Worm (Caenorhabditis elegans) whole organism, L3 larva: ENCODE data around the gene Y51H4A.6.
A peak's percentile ranks its signal among the peaks of the same experiment; 100 is the strongest.
"Not testable (repeated sequence)": the region's sequence is repeated elsewhere in the genome, so short reads cannot be mapped to it uniquely, and the experiment has no call there.

ENCODE experiments used
- R02D3.7 ChIP-seq: fragments of 150-350 bp; optimal IDR thresholded peaks from 2 replicates; lab custom pipeline; 2014; ENCODE audit warnings: missing biosample characterization, missing genetic modification characterization
- ZK546.5 ChIP-seq: sonication (generic microtip); optimal IDR thresholded peaks from 2 replicates; lab custom pipeline; 2017; ENCODE audit warnings: missing biosample characterization, missing genetic modification characterization
- aly-2 ChIP-seq: fragments of 150-350 bp; optimal IDR thresholded peaks from 2 replicates; lab custom pipeline; 2014; ENCODE audit warnings: missing biosample characterization, missing genetic modification characterization
- ama-1 ChIP-seq: fragments of 150-350 bp; optimal IDR thresholded peaks from 2 replicates; lab custom pipeline; 2018
- ceh-16 ChIP-seq: sonication (generic microtip); optimal IDR thresholded peaks from 2 replicates; lab custom pipeline; 2017; ENCODE audit warnings: missing biosample characterization, missing genetic modification characterization
- ceh-82 ChIP-seq: fragments of 150-350 bp; optimal IDR thresholded peaks from 2 replicates; lab custom pipeline; 2014; ENCODE audit warnings: missing biosample characterization, missing genetic modification characterization
- daf-12 ChIP-seq: fragments of 150-350 bp; optimal IDR thresholded peaks from 2 replicates; lab custom pipeline; 2014; ENCODE audit warnings: missing biosample characterization, missing genetic modification reagents, missing genetic modification characterization
- egl-27 ChIP-seq: sonication (generic microtip); optimal IDR thresholded peaks from 4 replicates; lab custom pipeline; 2017; ENCODE audit warnings: missing biosample characterization, missing genetic modification reagents, missing genetic modification characterization
- egl-5 ChIP-seq: fragments of 150-350 bp; optimal IDR thresholded peaks from 2 replicates; lab custom pipeline; 2017; ENCODE audit warnings: missing biosample characterization, missing genetic modification reagents, missing genetic modification characterization, inconsistent platforms
- elt-2 ChIP-seq: sonication (generic microtip); optimal IDR thresholded peaks from 2 replicates; lab custom pipeline; 2016; ENCODE audit warnings: missing genetic modification reagents, mild to moderate bottlenecking, missing genetic modification characterization, missing compliant biosample characterization
- elt-3 ChIP-seq, 3 experiments: fragments of 150-350 bp in 1 of 3; sonication (generic microtip) in 2 of 3; optimal IDR thresholded peaks; 2 replicates in 2 of 3; 4 replicates in 1 of 3; lab custom pipeline; 2014 to 2017; ENCODE audit warnings: missing biosample characterization in 3 of 3, missing genetic modification characterization in 3 of 3
- eor-1 ChIP-seq, 2 experiments: fragments of 150-350 bp; optimal IDR thresholded peaks; 2 replicates each; lab custom pipeline; 2014 to 2018; ENCODE audit warnings: missing biosample characterization in 2 of 2, missing genetic modification characterization in 2 of 2
- fkh-2 ChIP-seq: fragments of 150-350 bp; optimal IDR thresholded peaks from 2 replicates; lab custom pipeline; 2014; ENCODE audit warnings: missing biosample characterization, missing genetic modification reagents, missing genetic modification characterization
- fos-1 ChIP-seq: fragments of 150-350 bp; optimal IDR thresholded peaks from 2 replicates; lab custom pipeline; 2014; ENCODE audit warnings: missing biosample characterization, missing genetic modification characterization
- lin-15B ChIP-seq: fragments of 150-350 bp; optimal IDR thresholded peaks from 2 replicates; lab custom pipeline; 2014; ENCODE audit warnings: missing biosample characterization, missing genetic modification characterization
- lin-39 ChIP-seq: fragments of 150-350 bp; optimal IDR thresholded peaks from 2 replicates; lab custom pipeline; 2018; ENCODE audit warnings: missing biosample characterization, missing genetic modification reagents, missing genetic modification characterization
- mml-1 ChIP-seq: fragments of 150-350 bp; sonication (generic microtip); optimal IDR thresholded peaks from 3 replicates; lab custom pipeline; 2014; ENCODE audit warnings: missing biosample characterization, missing genetic modification characterization
- nfya-1 ChIP-seq: sonication (generic microtip); optimal IDR thresholded peaks from 2 replicates; lab custom pipeline; 2017; ENCODE audit warnings: missing genetic modification characterization, mild to moderate bottlenecking, missing compliant biosample characterization, antibody characterized with exemption, moderate library complexity; ENCODE audit not compliant: insufficient read depth
- nhr-11 ChIP-seq: fragments of 150-350 bp; optimal IDR thresholded peaks from 2 replicates; lab custom pipeline; 2014; ENCODE audit warnings: missing biosample characterization, missing genetic modification characterization
- nhr-23 ChIP-seq: fragments of 150-350 bp; optimal IDR thresholded peaks from 2 replicates; lab custom pipeline; 2014; ENCODE audit warnings: missing biosample characterization, missing genetic modification reagents, missing genetic modification characterization
- nhr-237 ChIP-seq: fragments of 150-350 bp; optimal IDR thresholded peaks from 2 replicates; lab custom pipeline; 2014; ENCODE audit warnings: missing biosample characterization, missing genetic modification characterization
- nhr-25 ChIP-seq: sonication (generic microtip); optimal IDR thresholded peaks from 2 replicates; lab custom pipeline; 2017; ENCODE audit warnings: missing biosample characterization, missing genetic modification characterization
- nhr-28 ChIP-seq: fragments of 150-350 bp; optimal IDR thresholded peaks from 2 replicates; lab custom pipeline; 2014; ENCODE audit warnings: missing biosample characterization, missing genetic modification characterization
- nhr-67 ChIP-seq: fragments of 150-350 bp; optimal IDR thresholded peaks from 2 replicates; lab custom pipeline; 2014; ENCODE audit warnings: missing biosample characterization, missing genetic modification characterization
- nhr-76 ChIP-seq: fragments of 150-350 bp; sonication (generic microtip); optimal IDR thresholded peaks from 5 replicates; lab custom pipeline; 2014; ENCODE audit warnings: missing biosample characterization, missing genetic modification characterization
- nhr-77 ChIP-seq: fragments of 150-350 bp; optimal IDR thresholded peaks from 2 replicates; lab custom pipeline; 2014; ENCODE audit warnings: missing biosample characterization, missing genetic modification characterization
- pha-4 ChIP-seq: fragments of 150-350 bp; optimal IDR thresholded peaks from 2 replicates; lab custom pipeline; 2014; ENCODE audit warnings: missing biosample characterization, missing genetic modification reagents, missing genetic modification characterization
- pqm-1 ChIP-seq: fragments of 150-350 bp; optimal IDR thresholded peaks from 2 replicates; lab custom pipeline; 2017; ENCODE audit warnings: missing biosample characterization, missing genetic modification characterization, inconsistent platforms
- sea-2 ChIP-seq: fragments of 150-350 bp; sonication (generic microtip); optimal IDR thresholded peaks from 4 replicates; lab custom pipeline; 2014; ENCODE audit warnings: missing biosample characterization, missing genetic modification reagents, missing genetic modification characterization
- skn-1 ChIP-seq: fragments of 150-350 bp; optimal IDR thresholded peaks from 2 replicates; lab custom pipeline; 2014; ENCODE audit warnings: missing biosample characterization, missing genetic modification characterization
- snpc-4 ChIP-seq: fragments of 150-350 bp; optimal IDR thresholded peaks from 2 replicates; lab custom pipeline; 2014; ENCODE audit warnings: missing biosample characterization, missing genetic modification characterization
- unc-39 ChIP-seq: sonication (generic microtip); optimal IDR thresholded peaks from 4 replicates; lab custom pipeline; 2017; ENCODE audit warnings: missing biosample characterization, missing genetic modification characterization
- unc-62 ChIP-seq: fragments of 150-350 bp; sonication (generic microtip); optimal IDR thresholded peaks from 4 replicates; lab custom pipeline; 2014; ENCODE audit warnings: missing biosample characterization, missing genetic modification reagents, missing genetic modification characterization
- ztf-11 ChIP-seq: fragments of 150-350 bp; optimal IDR thresholded peaks from 2 replicates; lab custom pipeline; 2014; ENCODE audit warnings: missing biosample characterization, missing genetic modification characterization

The Y51H4A.6 gene

ce11 chrIV:16507132-16507531 lies 26.3 kb upstream of the Y51H4A.6 start, which contains the start of gene Y51H4A.935:
Gene Y51H4A.935, minus strand, starts transcription at chrIV:16507232.
- TF ChIP-seq mml-1 (tag; lab: Kevin White, UChicago); eor-1 (tag; optimal IDR thresholded peaks at IDR 0.05; lab: Kevin White, UChicago); ztf-11 (tag; lab: Kevin White, UChicago): not testable (repeated sequence)

ce11 chrIV:16525018-16525417 lies 8.4 kb upstream of the Y51H4A.6 start:
- TF ChIP-seq elt-2 (tag; lab: Kevin White, UChicago) (peak; percentile 73), unc-62 (GFP tag; lab: Kevin White, UChicago) (no peak), nfya-1 (tag; lab: Kevin White, UChicago) (no peak), skn-1 (tag; lab: Kevin White, UChicago) (no peak), daf-12 (tag; lab: Kevin White, UChicago) (no peak), fkh-2 (tag; lab: Kevin White, UChicago) (no peak), ceh-82 (tag; lab: Kevin White, UChicago) (no peak), snpc-4 (tag; lab: Kevin White, UChicago) (no peak), nhr-67 (no peak), pqm-1 (peak; percentile 46), ztf-11 (tag; lab: Kevin White, UChicago) (no peak), sea-2 (no peak), elt-3 (tag; optimal IDR thresholded peaks at IDR 0.05; lab: Kevin White, UChicago) (no peak), nhr-28 (tag; lab: Kevin White, UChicago) (no peak), lin-15B (tag; lab: Kevin White, UChicago) (no peak)

- no peak for TF ChIP-seq pha-4 (tag; lab: Kevin White, UChicago)
- no peak for TF ChIP-seq nhr-11 (tag; lab: Kevin White, UChicago)
- TF ChIP-seq unc-39 (tag; lab: Kevin White, UChicago), result no peak
- TF ChIP-seq sea-2, result no peak
- no peak for TF ChIP-seq nhr-77 (tag; lab: Kevin White, UChicago)
- TF ChIP-seq nhr-23 (tag; lab: Kevin White, UChicago), result no peak
- no peak for TF ChIP-seq R02D3.7 (tag; lab: Kevin White, UChicago)
- TF ChIP-seq fos-1 (tag; lab: Kevin White, UChicago), result no peak
- no peak for TF ChIP-seq snpc-4 (tag; lab: Kevin White, UChicago)
- no peak for TF ChIP-seq eor-1 (tag; optimal IDR thresholded peaks at IDR 0.05; lab: Kevin White, UChicago)
- TF ChIP-seq ama-1 (lab: Kevin White, UChicago), result no peak
- TF ChIP-seq, all 47 proteins: peak for 0
These were observed 7.4 kb upstream of the Y51H4A.6 start, which contains the start of gene Y51H4A.5 for ce11 chrIV:16526038-16526437. Gene Y51H4A.5, minus strand, starts transcription at chrIV:16526138.

- TF ChIP-seq unc-62 (GFP tag; lab: Kevin White, UChicago), result no peak
- no peak for TF ChIP-seq ceh-16 (tag; lab: Kevin White, UChicago)
- no peak for TF ChIP-seq lin-39
- no peak for TF ChIP-seq nhr-77 (tag; lab: Kevin White, UChicago)
- TF ChIP-seq elt-2 (tag; lab: Kevin White, UChicago), result no peak
- no peak for TF ChIP-seq aly-2
- no peak for TF ChIP-seq elt-3 (tag; optimal IDR thresholded peaks at IDR 0.05; lab: Kevin White, UChicago)
These were observed 5.1 kb upstream of the Y51H4A.6 start, which contains the start of gene Y51H4A.937 for ce11 chrIV:16528375-16528774. Gene Y51H4A.937, plus strand, starts transcription at chrIV:16528675.

- no peak for TF ChIP-seq ceh-82 (tag; lab: Kevin White, UChicago)
- TF ChIP-seq nhr-237 (tag; lab: Kevin White, UChicago), result no peak
- TF ChIP-seq nhr-11 (tag; lab: Kevin White, UChicago), result no peak
- TF ChIP-seq nfya-1 (tag; lab: Kevin White, UChicago), result no peak
- TF ChIP-seq nhr-76 (tag; lab: Kevin White, UChicago), result no peak
- TF ChIP-seq nhr-77 (tag; lab: Kevin White, UChicago), result no peak
- TF ChIP-seq egl-5 (tag; lab: Kevin White, UChicago), result no peak
- TF ChIP-seq egl-27 (tag; lab: Kevin White, UChicago), result no peak
- no peak for TF ChIP-seq fos-1 (tag; lab: Kevin White, UChicago)
- no peak for TF ChIP-seq ZK546.5
- no peak for TF ChIP-seq nhr-25 (tag; lab: Kevin White, UChicago)
- TF ChIP-seq lin-39, result no peak
- TF ChIP-seq aly-2, result no peak
These were observed 1.4 kb downstream of the Y51H4A.6 start for ce11 chrIV:16534900-16535299.
